Worm (Caenorhabditis elegans): ENCODE data around the gene C33H5.13.

Gene C33H5.13

ce11 chrIV:7816402-7817102 is 24.5 kb upstream of the C33H5.13 start (continued):
- 0 out of 2 replicates have a peak, but pooled peaks have one; percentile 25 for TF ChIP-seq snpc-1.2 (GFP tag; IDR thresholded peaks at IDR 0.05)
- TF ChIP-seq hif-1 (tag; optimal IDR thresholded peaks at IDR 0.05), result peak in 1 of 2 experiments; percentile 22
- TF ChIP-seq nhr-25 (tag; optimal IDR thresholded peaks at IDR 0.05; ENCODE audit: borderline replicate concordance, insufficient read depth), result no peak
- TF ChIP-seq mxl-2 (GFP tag; conservative IDR thresholded peaks at IDR 0.05), result no peak
- no peak for TF ChIP-seq ama-1 (optimal IDR thresholded peaks at IDR 0.05)
- no peak for TF ChIP-seq unc-62 (GFP tag; optimal IDR thresholded peaks at IDR 0.05 in 1 of 2)
- TF ChIP-seq unc-62 (tag; optimal IDR thresholded peaks at IDR 0.05), result no peak
- no peak for TF ChIP-seq daf-12 (tag; optimal IDR thresholded peaks at IDR 0.05)
- no peak for TF ChIP-seq dmd-9 (GFP tag; IDR thresholded peaks at IDR 0.05)
- TF ChIP-seq dpl-1 (GFP tag; optimal IDR thresholded peaks at IDR 0.05), result peak; percentile 83
- peak; percentile 49; the same call in 1 of the 2 replicates for TF ChIP-seq ZK337.2 (GFP tag; IDR thresholded peaks at IDR 0.05)
- no peak for TF ChIP-seq ceh-20 (GFP tag; IDR thresholded peaks at IDR 0.05)
- no peak for TF ChIP-seq mxl-3 (GFP tag; optimal IDR thresholded peaks at IDR 0.05)
- TF ChIP-seq vab-7 (GFP tag; IDR thresholded peaks at IDR 0.05), result no peak
- no peak for TF ChIP-seq nhr-102 (tag; optimal IDR thresholded peaks at IDR 0.05)
- TF ChIP-seq pqm-1 (tag; optimal IDR thresholded peaks at IDR 0.05), result no peak
- TF ChIP-seq pha-4 (GFP tag; IDR thresholded peaks at IDR 0.05), result no peak
- no peak for TF ChIP-seq pha-4 (tag; optimal IDR thresholded peaks at IDR 0.05)
- TF ChIP-seq nhr-111 (GFP tag; optimal IDR thresholded peaks at IDR 0.05), result no peak
- no peak for TF ChIP-seq sdz-12 (GFP tag; optimal IDR thresholded peaks at IDR 0.05)
- no peak for TF ChIP-seq ceh-62 (tag; optimal IDR thresholded peaks at IDR 0.05)
- no peak for TF ChIP-seq lir-3 (tag; optimal IDR thresholded peaks at IDR 0.05)
- TF ChIP-seq hlh-30 (tag; optimal IDR thresholded peaks at IDR 0.05; ENCODE audit: insufficient read depth), result no peak
- TF ChIP-seq nhr-28 (tag; optimal IDR thresholded peaks at IDR 0.05), result peak; percentile 32
- no peak for TF ChIP-seq ztf-11 (tag; optimal IDR thresholded peaks at IDR 0.05)
- no peak for TF ChIP-seq zfp-3 (GFP tag; conservative IDR thresholded peaks at IDR 0.05)
- no peak for TF ChIP-seq mep-1 (tag; optimal IDR thresholded peaks at IDR 0.05)
- peak; percentile 92 for TF ChIP-seq mes-2 (tag; optimal IDR thresholded peaks at IDR 0.05; ENCODE audit: poor library complexity, severe bottlenecking)
- no peak for TF ChIP-seq zip-11 (GFP tag; IDR thresholded peaks at IDR 0.05)

- TF ChIP-seq hlh-30 (tag; optimal IDR thresholded peaks at IDR 0.05; ENCODE audit: insufficient read depth) (peak; percentile 96), fkh-10 (GFP tag; optimal IDR thresholded peaks at IDR 0.05) (peak; percentile 51), nhr-11 (tag; optimal IDR thresholded peaks at IDR 0.05) (peak; percentile 44), dve-1 (tag; optimal IDR thresholded peaks at IDR 0.05; ENCODE audit: insufficient read depth) (peak; percentile 8), lin-38 (GFP tag; IDR thresholded peaks at IDR 0.05) (0 out of 2 replicates have a peak, but pooled peaks have one; percentile 8), mep-1 (tag; optimal IDR thresholded peaks at IDR 0.05) (peak; percentile 48), mxl-3 (GFP tag; optimal IDR thresholded peaks at IDR 0.05) (peak; percentile 74), mdl-1 (tag; optimal IDR thresholded peaks at IDR 0.05) (peak; percentile 59 to 90), php-3 (GFP tag; IDR thresholded peaks at IDR 0.05) (no peak), spr-3 (GFP tag; optimal IDR thresholded peaks at IDR 0.05) (no peak), ces-1 (GFP tag; optimal IDR thresholded peaks at IDR 0.05) (peak; percentile 40), nhr-28 (tag; optimal IDR thresholded peaks at IDR 0.05) (peak; percentile 64), ceh-44 (GFP tag; IDR thresholded peaks at IDR 0.05) (no peak), cey-2 (tag; optimal IDR thresholded peaks at IDR 0.05; ENCODE audit: borderline replicate concordance, insufficient read depth) (no peak), Y5F2A.4 (GFP tag; optimal IDR thresholded peaks at IDR 0.05) (no peak), ztf-7 (tag; optimal IDR thresholded peaks at IDR 0.05) (no peak), hmg-1.1 (GFP tag; IDR thresholded peaks at IDR 0.05) (0 out of 2 replicates have a peak, but pooled peaks have one; percentile 40), dpl-1 (GFP tag; optimal IDR thresholded peaks at IDR 0.05) (peak; percentile 44), ctbp-1 (GFP tag; IDR thresholded peaks at IDR 0.05) (peak; percentile 23; the same call in 1 of the 2 replicates), ztf-11 (tag; optimal IDR thresholded peaks at IDR 0.05) (no peak), rbr-2 (tag; optimal IDR thresholded peaks at IDR 0.05) (peak; percentile 42), lsy-2 (tag; optimal IDR thresholded peaks at IDR 0.05) (peak in 1 of 2 experiments; percentile 57), dmd-6 (GFP tag; IDR thresholded peaks at IDR 0.05) (no peak), hlh-11 (tag; optimal IDR thresholded peaks at IDR 0.05) (peak; percentile 72)
Measured at ce11 chrIV:7815683-7816183, 23.7 kb upstream of the C33H5.13 start, which contains the start of gene cdgs-1. Gene cdgs-1, minus strand, starts transcription at chrIV:7815733.
